Worm (Caenorhabditis elegans) whole organism, L4 larva: Measurements from ENCODE around the gene nhr-70.

Experiments
- ces-1 ChIP-seq: fragments of 150-350 bp; sonication (generic microtip); optimal IDR thresholded peaks from 4 replicates; lab custom pipeline; 2014; ENCODE audit warnings: missing biosample characterization, missing genetic modification reagents, missing genetic modification characterization
- fkh-10 ChIP-seq: fragments of 150-350 bp; optimal IDR thresholded peaks from 2 replicates; lab custom pipeline; 2014; ENCODE audit warnings: missing biosample characterization, missing genetic modification reagents, missing genetic modification characterization
- fos-1 ChIP-seq: fragments of 150-350 bp; optimal IDR thresholded peaks from 2 replicates; lab custom pipeline; 2014; ENCODE audit warnings: missing biosample characterization, missing genetic modification characterization
- nhr-11 ChIP-seq: fragments of 150-350 bp; optimal IDR thresholded peaks from 2 replicates; lab custom pipeline; 2014; ENCODE audit warnings: missing biosample characterization, missing genetic modification characterization
- nhr-237 ChIP-seq: sonication (generic microtip); optimal IDR thresholded peaks from 2 replicates; lab custom pipeline; 2017; ENCODE audit warnings: missing biosample characterization, missing genetic modification characterization
- pha-4 ChIP-seq, 2 experiments: fragments of 150-350 bp in 1 of 2; fragments of 200-800 bp in 1 of 2; sonication (Bioruptor generic) in 1 of 2; IDR thresholded peaks in 1 of 2; optimal IDR thresholded peaks in 1 of 2; 2 replicates each; pipeline versions ENCODE4 v1.3.6 to Lab custom; 2014 to 2022; ENCODE audit warnings: missing genetic modification characterization in 2 of 2, missing genetic modification reagents in 2 of 2, missing biosample characterization in 1 of 2, missing compliant biosample characterization in 1 of 2
- php-3 ChIP-seq: fragments of 200-800 bp; sonication (Bioruptor generic); IDR thresholded peaks from 2 replicates; pipeline ENCODE4 v1.3.6; 2022; ENCODE audit warnings: missing genetic modification reagents, missing genetic modification characterization, missing compliant biosample characterization
- rbr-2 ChIP-seq: sonication (generic microtip); optimal IDR thresholded peaks from 2 replicates; lab custom pipeline; 2016; ENCODE audit warnings: missing genotype, missing genetic modification characterization, missing compliant biosample characterization
- skn-1 ChIP-seq: fragments of 150-350 bp; optimal IDR thresholded peaks from 2 replicates; lab custom pipeline; 2014; ENCODE audit warnings: missing biosample characterization, missing genetic modification characterization
- unc-39 ChIP-seq: sonication (generic microtip); optimal IDR thresholded peaks from 2 replicates; lab custom pipeline; 2017; ENCODE audit warnings: missing biosample characterization, missing genetic modification characterization

- no peak for TF ChIP-seq ces-1 (GFP tag; lab: Kevin White, UChicago)
- TF ChIP-seq unc-39 = no peak
- TF ChIP-seq fkh-10 (GFP tag; lab: Kevin White, UChicago) = no peak
- TF ChIP-seq nhr-11 (tag; lab: Kevin White, UChicago) = no peak
- TF ChIP-seq fos-1 = no peak
- TF ChIP-seq pha-4 (GFP tag; IDR thresholded peaks at IDR 0.05; lab: Robert Waterston, UW) = no peak
- no peak for TF ChIP-seq pha-4 (tag; optimal IDR thresholded peaks at IDR 0.05; lab: Kevin White, UChicago)
- no peak for TF ChIP-seq rbr-2 (tag; lab: Kevin White, UChicago)
- TF ChIP-seq skn-1 (tag; lab: Kevin White, UChicago) = no peak
- TF ChIP-seq php-3 (GFP tag; lab: Robert Waterston, UW) = no peak
- TF ChIP-seq nhr-237 = no peak
These were observed 34.0 kb upstream of the nhr-70 start, which contains the start of gene txt-14 for ce11 chrV:18582358-18582757.
